Worm (Caenorhabditis elegans) whole organism, late embryonic: ENCODE measurements around the gene C02B8.6.
"Not testable (repeated sequence)": the region's sequence is repeated elsewhere in the genome, so short reads cannot be mapped to it uniquely, and the experiment has no call there.

Experiments used
- C38D4.7 ChIP-seq: fragments of 200-800 bp; sonication (Bioruptor generic); optimal IDR thresholded peaks from 2 replicates; lab custom pipeline; 2018; ENCODE audit warnings: mild to moderate bottlenecking, missing genetic modification characterization, moderate library complexity, missing compliant biosample characterization
- K09A11.1 ChIP-seq: sonication (generic microtip); optimal IDR thresholded peaks from 2 replicates; lab custom pipeline; 2017; ENCODE audit warnings: antibody characterized with exemption, mild to moderate bottlenecking, missing genetic modification characterization, missing compliant biosample characterization; ENCODE audit not compliant: insufficient read depth
- ahr-1 ChIP-seq: sonication (generic microtip); optimal IDR thresholded peaks from 2 replicates; lab custom pipeline; 2016; ENCODE audit warnings: missing genetic modification characterization, missing compliant biosample characterization
- ceh-14 ChIP-seq: sonication (generic microtip); optimal IDR thresholded peaks from 2 replicates; lab custom pipeline; 2016; ENCODE audit warnings: missing genotype, missing genetic modification characterization, missing compliant biosample characterization
- ceh-18 ChIP-seq: sonication (generic microtip); optimal IDR thresholded peaks from 2 replicates; lab custom pipeline; 2016; ENCODE audit warnings: missing genetic modification characterization, missing compliant biosample characterization
- ceh-19 ChIP-seq: fragments of 200-800 bp; sonication (Bioruptor generic); optimal IDR thresholded peaks from 2 replicates; lab custom pipeline; 2018; ENCODE audit warnings: mild to moderate bottlenecking, missing genetic modification characterization, missing compliant biosample characterization
- ceh-2 ChIP-seq: sonication (generic microtip); optimal IDR thresholded peaks from 2 replicates; lab custom pipeline; 2016; ENCODE audit warnings: missing genotype, missing genetic modification characterization, missing compliant biosample characterization
- ceh-24 ChIP-seq: sonication (generic microtip); optimal IDR thresholded peaks from 2 replicates; lab custom pipeline; 2016; ENCODE audit warnings: mild to moderate bottlenecking, missing genetic modification characterization, missing compliant biosample characterization
- ceh-30 ChIP-seq: fragments of 150-350 bp; optimal IDR thresholded peaks from 2 replicates; lab custom pipeline; 2014; ENCODE audit warnings: missing biosample characterization, missing genetic modification characterization
- ceh-31 ChIP-seq: sonication (generic microtip); optimal IDR thresholded peaks from 2 replicates; lab custom pipeline; 2016; ENCODE audit warnings: missing genetic modification characterization, missing compliant biosample characterization
- ceh-34 ChIP-seq: sonication (generic microtip); optimal IDR thresholded peaks from 2 replicates; lab custom pipeline; 2016; ENCODE audit warnings: mild to moderate bottlenecking, missing genetic modification characterization, missing compliant biosample characterization
- ceh-45 ChIP-seq: fragments of 200-800 bp; sonication (Bioruptor generic); IDR thresholded peaks from 2 replicates; pipeline ENCODE4 v1.3.6; 2022; ENCODE audit warnings: missing genetic modification reagents, missing genetic modification characterization, missing compliant biosample characterization
- dmd-4 ChIP-seq: sonication (generic microtip); optimal IDR thresholded peaks from 2 replicates; lab custom pipeline; 2016; ENCODE audit warnings: borderline replicate concordance, missing genetic modification characterization, missing compliant biosample characterization
- dve-1 ChIP-seq: sonication (generic microtip); optimal IDR thresholded peaks from 2 replicates; lab custom pipeline; 2017; ENCODE audit warnings: antibody characterized with exemption, mild to moderate bottlenecking, missing genetic modification characterization, missing compliant biosample characterization
- fkh-10 ChIP-seq: fragments of 150-350 bp; optimal IDR thresholded peaks from 2 replicates; lab custom pipeline; 2014; ENCODE audit warnings: missing biosample characterization, missing genetic modification reagents, missing genetic modification characterization
- gmeb-2 ChIP-seq: sonication (generic microtip); optimal IDR thresholded peaks from 2 replicates; lab custom pipeline; 2016; ENCODE audit warnings: missing genetic modification characterization, inconsistent platforms, missing compliant biosample characterization
- hlh-13 ChIP-seq: fragments of 200-800 bp; sonication (Bioruptor generic); optimal IDR thresholded peaks from 2 replicates; lab custom pipeline; 2018; ENCODE audit warnings: mild to moderate bottlenecking, missing genetic modification characterization, missing compliant biosample characterization
- hlh-15 ChIP-seq: sonication (generic microtip); optimal IDR thresholded peaks from 2 replicates; lab custom pipeline; 2016; ENCODE audit warnings: missing genetic modification characterization, missing compliant biosample characterization
- hlh-30 ChIP-seq: sonication (generic microtip); optimal IDR thresholded peaks from 2 replicates; lab custom pipeline; 2017; ENCODE audit warnings: antibody characterized with exemption, missing genetic modification characterization, missing compliant biosample characterization; ENCODE audit not compliant: insufficient read depth
- madf-2 ChIP-seq: sonication (generic microtip); optimal IDR thresholded peaks from 2 replicates; lab custom pipeline; 2017; ENCODE audit warnings: missing genetic modification characterization, missing compliant biosample characterization
- mec-3 ChIP-seq: sonication (generic microtip); optimal IDR thresholded peaks from 2 replicates; lab custom pipeline; 2016; ENCODE audit warnings: borderline replicate concordance, missing genetic modification characterization, missing compliant biosample characterization
- nfya-1 ChIP-seq: sonication (generic microtip); optimal IDR thresholded peaks from 2 replicates; lab custom pipeline; 2017; ENCODE audit warnings: missing genetic modification characterization, mild to moderate bottlenecking, missing compliant biosample characterization, antibody characterized with exemption, moderate library complexity
- nhr-11 ChIP-seq: fragments of 150-350 bp; optimal IDR thresholded peaks from 2 replicates; lab custom pipeline; 2014; ENCODE audit warnings: missing biosample characterization, missing genetic modification characterization
- npax-4 ChIP-seq: sonication (generic microtip); optimal IDR thresholded peaks from 2 replicates; lab custom pipeline; 2016; ENCODE audit warnings: missing genetic modification characterization, missing compliant biosample characterization
- odd-2 ChIP-seq: sonication (generic microtip); optimal IDR thresholded peaks from 2 replicates; lab custom pipeline; 2017; ENCODE audit warnings: antibody characterized with exemption, mild to moderate bottlenecking, missing genetic modification characterization, missing compliant biosample characterization
- pax-1 ChIP-seq: fragments of 150-350 bp; optimal IDR thresholded peaks from 2 replicates; lab custom pipeline; 2014; ENCODE audit warnings: missing biosample characterization, missing genetic modification characterization
- pha-4 ChIP-seq: fragments of 150-350 bp; optimal IDR thresholded peaks from 2 replicates; lab custom pipeline; 2018; ENCODE audit warnings: missing biosample characterization, missing genetic modification reagents, missing genetic modification characterization
- pros-1 ChIP-seq: fragments of 150-350 bp; optimal IDR thresholded peaks from 2 replicates; lab custom pipeline; 2014; ENCODE audit warnings: missing biosample characterization, missing genetic modification reagents, missing genetic modification characterization
- rnt-1 ChIP-seq: sonication (generic microtip); optimal IDR thresholded peaks from 2 replicates; lab custom pipeline; 2016; ENCODE audit warnings: missing genetic modification characterization, missing compliant biosample characterization
- tbx-2 ChIP-seq: sonication (generic microtip); optimal IDR thresholded peaks from 2 replicates; lab custom pipeline; 2016; ENCODE audit warnings: missing genetic modification characterization, missing compliant biosample characterization
- tbx-7 ChIP-seq: sonication (generic microtip); optimal IDR thresholded peaks from 2 replicates; lab custom pipeline; 2016; ENCODE audit warnings: missing genotype, missing genetic modification characterization, missing compliant biosample characterization
- ttx-3 ChIP-seq: sonication (generic microtip); optimal IDR thresholded peaks from 2 replicates; lab custom pipeline; 2016; ENCODE audit warnings: missing genetic modification reagents, missing genetic modification characterization, missing compliant biosample characterization
- unc-3 ChIP-seq, 2 experiments: fragments of 200-800 bp in 1 of 2; sonication (Bioruptor generic) in 1 of 2; sonication (generic microtip) in 1 of 2; conservative IDR thresholded peaks in 1 of 2; optimal IDR thresholded peaks in 1 of 2; 2 replicates each; pipeline versions ENCODE4 v1.3.6 to Lab custom; 2016 to 2022; ENCODE audit warnings: missing compliant biosample characterization in 2 of 2, missing genetic modification characterization in 2 of 2, missing genetic modification reagents in 1 of 2
- unc-42 ChIP-seq: sonication (generic microtip); optimal IDR thresholded peaks from 2 replicates; lab custom pipeline; 2016; ENCODE audit warnings: missing genotype, missing genetic modification characterization, missing compliant biosample characterization
- unc-86 ChIP-seq: sonication (generic microtip); optimal IDR thresholded peaks from 2 replicates; lab custom pipeline; 2016; ENCODE audit warnings: missing genetic modification characterization, missing compliant biosample characterization
- zip-5 ChIP-seq: sonication (generic microtip); optimal IDR thresholded peaks from 2 replicates; lab custom pipeline; 2016; ENCODE audit warnings: missing genetic modification characterization, missing compliant biosample characterization
- ztf-16 ChIP-seq: sonication (generic microtip); optimal IDR thresholded peaks from 2 replicates; lab custom pipeline; 2017; ENCODE audit warnings: missing genetic modification characterization, missing compliant biosample characterization

Gene C02B8.6

DNA sequence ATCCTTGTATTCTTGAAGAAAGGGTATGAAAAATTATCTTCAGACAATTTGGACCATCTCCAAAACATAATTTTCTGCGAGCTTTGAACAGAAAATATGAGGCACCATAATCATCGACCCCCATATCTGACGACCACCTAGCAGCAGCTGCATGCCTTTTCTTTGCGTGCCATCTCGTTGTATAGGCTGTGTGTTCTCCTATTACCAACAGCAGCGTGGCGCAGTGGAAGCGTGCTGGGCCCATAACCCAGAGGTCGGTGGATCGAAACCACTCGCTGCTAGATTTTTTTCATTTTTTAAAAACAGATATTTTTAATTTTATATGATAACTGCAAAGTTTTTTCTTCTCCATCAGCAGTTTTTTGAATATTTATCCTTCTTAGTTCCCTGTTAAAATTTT lies 19.8 kb upstream of the C02B8.6 start (continued):
- TF ChIP-seq ceh-24 (tag; lab: Kevin White, UChicago) (peak; percentile 75), ceh-2 (tag; lab: Kevin White, UChicago) (peak; percentile 80), npax-4 (no peak), ceh-14 (tag; lab: Kevin White, UChicago) (peak; percentile 70), hlh-13 (GFP tag; lab: Kevin White, UChicago) (peak; percentile 77), hlh-30 (tag; lab: Kevin White, UChicago) (no peak), ceh-18 (tag; lab: Kevin White, UChicago) (no peak), pros-1 (tag; lab: Kevin White, UChicago) (no peak), zip-5 (tag; lab: Kevin White, UChicago) (no peak), unc-42 (no peak), nhr-11 (tag; lab: Kevin White, UChicago) (no peak), tbx-7 (tag; lab: Kevin White, UChicago) (no peak), ceh-31 (tag; lab: Kevin White, UChicago) (peak; percentile 72), ceh-45 (peak; percentile 86), hlh-15 (no peak), gmeb-2 (tag; lab: Kevin White, UChicago) (peak; percentile 89), pax-1 (tag; lab: Kevin White, UChicago) (no peak)

DNA sequence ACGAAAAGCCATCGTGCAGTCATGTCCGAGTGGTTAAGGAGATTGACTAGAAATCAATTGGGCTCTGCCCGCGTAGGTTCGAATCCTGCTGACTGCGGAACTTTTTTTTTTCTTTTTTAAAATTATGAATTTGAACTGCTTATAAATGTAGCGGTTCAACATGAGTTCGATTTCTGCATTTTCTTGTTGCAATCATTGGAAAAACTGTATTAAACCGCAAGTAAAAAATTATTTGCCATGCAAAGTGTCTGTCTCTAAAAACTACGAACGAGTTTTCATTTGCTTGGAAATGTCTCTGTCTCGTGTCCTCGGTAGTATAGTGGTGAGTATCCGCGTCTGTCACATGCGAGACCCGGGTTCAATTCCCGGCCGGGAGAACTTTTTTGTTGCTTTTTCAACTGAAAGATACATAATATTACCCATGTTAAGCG lies 19.3 kb upstream of the C02B8.6 start:
- TF ChIP-seq unc-3 (GFP tag; conservative IDR thresholded peaks at IDR 0.05; lab: Robert Waterston, UW) (peak; percentile 54), dve-1 (peak; percentile 13), K09A11.1 (tag; lab: Kevin White, UChicago) (peak; percentile 2), hlh-30 (tag; lab: Kevin White, UChicago) (peak; percentile 79), unc-86 (tag; lab: Kevin White, UChicago) (peak; percentile 8), ceh-18 (tag; lab: Kevin White, UChicago) (peak; percentile 7), nfya-1 (peak; percentile 20), ceh-45 (0 out of 2 replicates have a peak, but pooled peaks have one; percentile 29)
- not testable (repeated sequence) for TF ChIP-seq unc-3 (tag; optimal IDR thresholded peaks at IDR 0.05; lab: Kevin White, UChicago)
- TF ChIP-seq, all 69 proteins: peak for 8; not testable (repeated sequence) for 61

- TF ChIP-seq pha-4 (tag; lab: Kevin White, UChicago) = no peak
- TF ChIP-seq rnt-1 (tag; lab: Kevin White, UChicago) = no peak
- no peak for TF ChIP-seq ceh-19 (GFP tag; lab: Kevin White, UChicago)
- no peak for TF ChIP-seq dve-1
- no peak for TF ChIP-seq ceh-2 (tag; lab: Kevin White, UChicago)
- TF ChIP-seq ceh-34 (tag; lab: Kevin White, UChicago) = no peak
- TF ChIP-seq unc-42 = no peak
- no peak for TF ChIP-seq ceh-30 (tag; lab: Kevin White, UChicago)
- TF ChIP-seq ceh-31 (tag; lab: Kevin White, UChicago) = no peak
- TF ChIP-seq madf-2 = no peak
- no peak for TF ChIP-seq tbx-2
- TF ChIP-seq, all 69 proteins: peak for 0
These were observed 15.3 kb upstream of the C02B8.6 start for ce11 chrX:8151409-8151808.

DNA sequence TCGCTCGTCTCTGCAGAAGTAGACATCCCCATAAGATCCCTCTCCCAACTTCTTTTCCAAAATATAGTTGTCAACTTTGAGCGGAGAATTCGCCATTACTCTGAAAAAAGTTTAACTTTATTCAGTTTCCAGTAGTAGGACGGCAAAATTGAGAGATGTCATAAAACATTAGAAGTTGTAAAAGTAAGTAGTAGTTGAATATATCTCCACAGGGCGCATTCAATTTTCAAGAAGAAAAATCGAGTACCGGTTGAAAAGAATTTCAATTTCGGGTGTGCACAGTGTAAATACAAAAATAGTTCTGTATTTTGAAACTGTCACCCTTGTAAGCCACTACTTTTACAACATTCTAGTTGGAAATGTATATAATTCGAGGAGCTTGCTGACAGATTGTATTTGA lies 14.5 kb upstream of the C02B8.6 start, which contains the start of gene F22F1.2:
TSS of gene F22F1.2 (minus strand) at position 101 of the 400 bp plus-strand sequence.
- no peak for TF ChIP-seq hlh-30 (tag; lab: Kevin White, UChicago)

ce11 chrX:8148993-8149392 lies 12.9 kb upstream of the C02B8.6 start:
- TF ChIP-seq fkh-10 (no peak), dmd-4 (no peak), C38D4.7 (GFP tag; lab: Kevin White, UChicago) (no peak), odd-2 (tag; lab: Kevin White, UChicago) (no peak), ceh-34 (tag; lab: Kevin White, UChicago) (no peak), ahr-1 (tag; lab: Kevin White, UChicago) (no peak), ttx-3 (tag; lab: Kevin White, UChicago) (no peak), ztf-16 (tag; lab: Kevin White, UChicago) (no peak), mec-3 (tag; lab: Kevin White, UChicago) (no peak)
